Fruit fly (Drosophila melanogaster) Kc167 (cell line): ENCODE data around the gene CG31249.

Experiments
- Myc ChIP-seq: fragments of >200 bp; optimal IDR thresholded peaks from 2 replicates; lab custom pipeline; 2017; ENCODE audit warnings: missing external identifiers
- Sin3A ChIP-seq: fragments of >200 bp; optimal IDR thresholded peaks from 2 replicates; lab custom pipeline; 2018; ENCODE audit warnings: missing external identifiers
- h ChIP-seq: fragments of >200 bp; optimal IDR thresholded peaks from 3 replicates; lab custom pipeline; 2018; ENCODE audit warnings: missing external identifiers
- insv ChIP-seq: fragments of >200 bp; optimal IDR thresholded peaks from 3 replicates; lab custom pipeline; 2018; ENCODE audit warnings: missing external identifiers
- psq ChIP-seq: fragments of >200 bp; optimal IDR thresholded peaks from 2 replicates; lab custom pipeline; 2017; ENCODE audit warnings: missing external identifiers
- ttk ChIP-seq: sonication (Bioruptor generic); optimal IDR thresholded peaks from 2 replicates; lab custom pipeline; 2017; ENCODE audit warnings: missing external identifiers

Gene CG31249

DNA sequence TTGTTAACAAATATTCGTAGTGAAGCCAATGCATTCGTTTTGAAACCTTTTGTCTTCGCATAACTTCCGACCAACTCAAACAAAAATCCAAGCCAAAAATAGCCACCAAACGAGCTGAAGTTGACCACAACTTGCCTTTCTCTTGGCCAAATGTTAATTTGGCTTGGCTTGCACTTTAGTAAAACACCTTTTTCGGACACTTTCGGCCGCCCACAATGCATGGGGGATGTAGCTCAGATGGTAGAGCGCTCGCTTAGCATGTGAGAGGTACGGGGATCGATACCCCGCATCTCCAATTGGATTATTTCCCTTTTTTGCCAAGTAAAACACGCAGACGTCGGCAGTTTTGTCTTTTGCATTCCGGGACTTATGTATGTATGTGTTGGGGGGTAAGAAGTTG lies 29.9 kb downstream of the CG31249 start:
- TF ChIP-seq h (lab: Kevin White, UChicago) (no peak), Sin3A (lab: Kevin White, UChicago) (no peak), ttk (lab: Kevin White, UChicago) (no peak), psq (lab: Kevin White, UChicago) (no peak), insv (no peak), Myc (lab: Kevin White, UChicago) (no peak)

dm6 chr3R:17655040-17655439 lies 31.8 kb downstream of the CG31249 start:
- TF ChIP-seq insv (no peak), Myc (lab: Kevin White, UChicago) (no peak), psq (lab: Kevin White, UChicago) (no peak), Sin3A (lab: Kevin White, UChicago) (no peak), ttk (lab: Kevin White, UChicago) (no peak), h (lab: Kevin White, UChicago) (no peak)

dm6 chr3R:17653879-17654278 lies 33.0 kb downstream of the CG31249 start:
- no peak for TF ChIP-seq ttk (lab: Kevin White, UChicago)
- no peak for TF ChIP-seq insv

- TF ChIP-seq insv (no peak), psq (lab: Kevin White, UChicago) (no peak), Sin3A (lab: Kevin White, UChicago) (no peak), Myc (lab: Kevin White, UChicago) (no peak), ttk (lab: Kevin White, UChicago) (no peak), h (lab: Kevin White, UChicago) (no peak)
These were observed 39.4 kb downstream of the CG31249 start, which contains the start of gene CG14322 for dm6 chr3R:17647444-17647843. Gene CG14322 (plus strand): TSS chr3R:17647679.

DNA sequence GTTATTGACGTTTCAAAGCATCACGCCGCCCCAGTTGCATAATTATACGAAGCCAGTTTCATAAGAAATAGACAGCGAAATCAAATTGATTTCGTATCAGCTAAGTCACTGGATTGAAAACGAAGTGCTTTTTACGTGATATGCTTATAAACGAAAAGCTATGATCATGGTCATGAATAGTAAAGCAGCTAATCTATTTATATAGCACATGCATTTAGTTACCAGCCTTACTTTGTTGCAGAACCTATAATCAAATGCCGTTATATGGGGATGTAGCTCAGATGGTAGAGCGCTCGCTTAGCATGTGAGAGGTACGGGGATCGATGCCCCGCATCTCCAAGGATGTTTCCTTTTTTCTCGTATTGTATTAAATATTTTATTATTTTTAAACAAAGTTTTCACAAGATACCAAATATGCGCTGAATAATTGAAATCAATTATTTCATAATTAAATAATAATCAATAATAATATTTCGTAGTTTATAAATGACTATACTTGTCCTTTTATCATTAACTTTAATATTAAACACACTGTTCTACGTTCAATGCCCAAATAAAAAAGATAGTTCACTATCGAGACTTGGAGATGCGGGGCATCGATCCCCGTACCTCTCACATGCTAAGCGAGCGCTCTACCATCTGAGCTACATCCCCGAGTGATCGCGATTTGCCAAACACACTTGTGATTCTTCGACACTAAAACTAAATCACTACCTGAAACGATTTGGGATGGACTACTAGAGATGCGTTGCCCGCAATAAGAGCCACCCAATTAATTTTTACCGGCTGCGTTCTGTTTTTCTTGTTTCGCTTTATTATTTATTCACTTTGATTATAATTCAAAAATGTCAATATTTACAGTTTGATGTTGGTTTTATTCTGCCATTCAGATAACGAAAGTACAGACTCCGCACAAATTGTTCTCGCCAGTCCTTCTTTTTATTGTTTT lies 40.5 kb downstream of the CG31249 start:
- TF ChIP-seq h (lab: Kevin White, UChicago) (no peak), Myc (lab: Kevin White, UChicago) (no peak), insv (no peak)

dm6 chr3R:17645239-17645638 lies 41.6 kb downstream of the CG31249 start:
- no peak for TF ChIP-seq ttk (lab: Kevin White, UChicago)
- TF ChIP-seq h (lab: Kevin White, UChicago), result no peak
- TF ChIP-seq insv, result no peak
- TF ChIP-seq Sin3A (lab: Kevin White, UChicago), result no peak
- no peak for TF ChIP-seq psq (lab: Kevin White, UChicago)
- no peak for TF ChIP-seq Myc (lab: Kevin White, UChicago)

dm6 chr3R:17644019-17644418 lies 42.9 kb downstream of the CG31249 start:
- no peak for TF ChIP-seq ttk (lab: Kevin White, UChicago)
- no peak for TF ChIP-seq insv
- no peak for TF ChIP-seq psq (lab: Kevin White, UChicago)
- no peak for TF ChIP-seq Myc (lab: Kevin White, UChicago)
- no peak for TF ChIP-seq h (lab: Kevin White, UChicago)
- no peak for TF ChIP-seq Sin3A (lab: Kevin White, UChicago)
